Worm (Caenorhabditis elegans) whole organism, midembryonic: Measurements from ENCODE around the gene clec-266.

Source experiments
- tab-1 ChIP-seq: fragments of 200-800 bp; sonication (Bioruptor generic); IDR thresholded peaks from 2 replicates; pipeline ENCODE4 v1.3.6; 2022; ENCODE audit warnings: missing genetic modification characterization, missing compliant biosample characterization
- ztf-29 ChIP-seq: fragments of 200-800 bp; sonication (Bioruptor generic); IDR thresholded peaks from 2 replicates; pipeline ENCODE4 v1.3.6; 2022; ENCODE audit warnings: missing genetic modification reagents, missing genetic modification characterization, missing compliant biosample characterization

- TF ChIP-seq ztf-29 (GFP tag; lab: Robert Waterston, UW) (no peak), tab-1 (GFP tag; lab: Robert Waterston, UW) (no peak)
Measured at ce11 chrX:6637933-6638332, 15.2 kb upstream of the clec-266 start.
